Fruit fly (Drosophila melanogaster) Kc167 (cell line): ENCODE measurements around the gene Prp5.

ENCODE experiments used
- Myc ChIP-seq: fragments of >200 bp; optimal IDR thresholded peaks from 2 replicates; lab custom pipeline; 2017; ENCODE audit warnings: missing external identifiers
- Sin3A ChIP-seq: fragments of >200 bp; optimal IDR thresholded peaks from 2 replicates; lab custom pipeline; 2018; ENCODE audit warnings: missing external identifiers
- h ChIP-seq: fragments of >200 bp; optimal IDR thresholded peaks from 3 replicates; lab custom pipeline; 2018; ENCODE audit warnings: missing external identifiers
- insv ChIP-seq: fragments of >200 bp; optimal IDR thresholded peaks from 3 replicates; lab custom pipeline; 2018; ENCODE audit warnings: missing external identifiers
- psq ChIP-seq: fragments of >200 bp; optimal IDR thresholded peaks from 2 replicates; lab custom pipeline; 2017; ENCODE audit warnings: missing external identifiers
- ttk ChIP-seq: sonication (Bioruptor generic); optimal IDR thresholded peaks from 2 replicates; lab custom pipeline; 2017; ENCODE audit warnings: missing external identifiers

- TF ChIP-seq psq (lab: Kevin White, UChicago) (no peak), Myc (lab: Kevin White, UChicago) (no peak), ttk (lab: Kevin White, UChicago) (no peak), h (lab: Kevin White, UChicago) (no peak), insv (lab: Kevin White, UChicago) (no peak), Sin3A (lab: Kevin White, UChicago) (no peak)
These were observed 11.4 kb downstream of the Prp5 start for dm6 chrX:15356410-15356809.
